Fruit fly (Drosophila melanogaster) whole organism, wandering third instar larva: ENCODE data around the gene CG14535.
A peak's percentile ranks its signal among the peaks of the same experiment; 100 is the strongest.

ENCODE experiments used
- GATAd ChIP-seq: sonication (Bioruptor generic); optimal IDR thresholded peaks from 2 replicates; lab custom pipeline; 2016; ENCODE audit warnings: missing biosample characterization, missing genetic modification characterization
- Hr83 ChIP-seq: fragments of 200-300 bp; sonication (Bioruptor generic); optimal IDR thresholded peaks from 2 replicates; lab custom pipeline; 2016; ENCODE audit warnings: missing biosample characterization, mild to moderate bottlenecking, missing genetic modification characterization, moderate library complexity; ENCODE audit not compliant: poor library complexity, severe bottlenecking
- dl ChIP-seq, 2 experiments: fragments of 175-275, 200-275 bp in 1 of 2; fragments of 200-275 bp in 1 of 2; sonication (Bioruptor generic); optimal IDR thresholded peaks; lab custom pipeline; 2018; ENCODE audit warnings: mild to moderate bottlenecking in 2 of 2, missing biosample characterization in 2 of 2, missing genetic modification characterization in 2 of 2, moderate library complexity in 2 of 2; ENCODE audit not compliant: partially characterized antibody in 2 of 2, insufficient read depth in 1 of 2
- psq ChIP-seq: fragments of 200-800 bp; sonication (Bioruptor generic); optimal IDR thresholded peaks from 3 replicates; lab custom pipeline; 2017; ENCODE audit warnings: missing biosample characterization, mild to moderate bottlenecking, missing genetic modification characterization, moderate library complexity

- peak; percentile 56 for TF ChIP-seq Hr83
- TF ChIP-seq GATAd: no peak
- no peak for TF ChIP-seq psq (GFP tag; lab: Kevin White, UChicago)
- TF ChIP-seq dl (GFP tag; optimal IDR thresholded peaks at IDR 0.05; lab: Kevin White, UChicago; ENCODE audit: insufficient read depth in 1 of 2, partially characterized antibody in 2 of 2): peak; percentile 54 to 55
Measured at dm6 chr2L:7828901-7829300, 26.4 kb downstream of the CG14535 start.
